Worm (Caenorhabditis elegans) whole organism, L4 larva: ENCODE data around the gene F28H6.8.
A peak's percentile ranks its signal among the peaks of the same experiment; 100 is the strongest.

Experiments
- D1046.2 ChIP-seq: fragments of 200-800 bp; sonication (Bioruptor generic); IDR thresholded peaks from 2 replicates; pipeline ENCODE4 v1.3.6; 2022; ENCODE audit warnings: missing genetic modification characterization, missing compliant biosample characterization
- F10B5.3 ChIP-seq: sonication (generic microtip); optimal IDR thresholded peaks from 2 replicates; lab custom pipeline; 2016; ENCODE audit warnings: mild to moderate bottlenecking, missing genetic modification characterization, missing compliant biosample characterization
- F37D6.2 ChIP-seq: sonication (generic microtip); optimal IDR thresholded peaks from 2 replicates; lab custom pipeline; 2016; ENCODE audit warnings: mild to moderate bottlenecking, missing genetic modification characterization, missing compliant biosample characterization
- F49E8.2 ChIP-seq: sonication (generic microtip); optimal IDR thresholded peaks from 2 replicates; lab custom pipeline; 2016; ENCODE audit warnings: missing compliant biosample characterization, mild to moderate bottlenecking, missing genetic modification characterization, borderline replicate concordance
- R02D3.7 ChIP-seq: fragments of 150-350 bp; sonication (generic microtip); optimal IDR thresholded peaks from 3 replicates; lab custom pipeline; 2014; ENCODE audit warnings: missing biosample characterization, missing genetic modification characterization
- T20F7.1 ChIP-seq: fragments of 200-800 bp; sonication (Bioruptor generic); optimal IDR thresholded peaks from 2 replicates; lab custom pipeline; 2018; ENCODE audit warnings: mild to moderate bottlenecking, missing genetic modification characterization, missing compliant biosample characterization
- T26A8.4 ChIP-seq: fragments of 200-800 bp; sonication (Bioruptor generic); IDR thresholded peaks from 2 replicates; pipeline ENCODE4 v1.3.6; 2022; ENCODE audit warnings: missing genetic modification characterization, missing compliant biosample characterization
- Y48G9A.11 ChIP-seq: fragments of 200-800 bp; sonication (Bioruptor generic); IDR thresholded peaks from 2 replicates; pipeline ENCODE4 v1.3.6; 2022; ENCODE audit warnings: missing genetic modification reagents, missing genetic modification characterization, missing compliant biosample characterization
- Y75B8A.6 ChIP-seq: fragments of 200-800 bp; sonication (Bioruptor generic); IDR thresholded peaks from 2 replicates; pipeline ENCODE4 v1.3.6; 2022; ENCODE audit warnings: missing genetic modification reagents, missing genetic modification characterization, missing compliant biosample characterization
- aha-1 ChIP-seq: fragments of 150-350 bp; peaks from one replicate; lab custom pipeline; 2014; ENCODE audit warnings: missing biosample characterization, missing genetic modification characterization
- ama-1 ChIP-seq: fragments of 150-350 bp; optimal IDR thresholded peaks from 2 replicates; lab custom pipeline; 2014; ENCODE audit warnings: inconsistent platforms, mixed read lengths
- attf-4 ChIP-seq: sonication (generic microtip); optimal IDR thresholded peaks from 3 replicates; lab custom pipeline; 2017; ENCODE audit warnings: missing biosample characterization, missing genetic modification characterization
- ceh-20 ChIP-seq: fragments of 200-800 bp; sonication (Bioruptor generic); IDR thresholded peaks from 2 replicates; pipeline ENCODE4 v1.3.6; 2022; ENCODE audit warnings: missing genetic modification reagents, missing genetic modification characterization, missing compliant biosample characterization
- ceh-62 ChIP-seq: sonication (generic microtip); optimal IDR thresholded peaks from 2 replicates; lab custom pipeline; 2017; ENCODE audit warnings: missing biosample characterization, missing genetic modification characterization
- ces-1 ChIP-seq: fragments of 150-350 bp; sonication (generic microtip); optimal IDR thresholded peaks from 4 replicates; lab custom pipeline; 2014; ENCODE audit warnings: missing biosample characterization, missing genetic modification reagents, missing genetic modification characterization
- ctbp-1 ChIP-seq: fragments of 200-800 bp; sonication (Bioruptor generic); IDR thresholded peaks from 2 replicates; pipeline ENCODE4 v1.3.6; 2022; ENCODE audit warnings: missing genetic modification reagents, missing genetic modification characterization, missing compliant biosample characterization
- daf-19 ChIP-seq: fragments of 200-800 bp; sonication (Bioruptor generic); conservative IDR thresholded peaks from 2 replicates; pipeline ENCODE4 v1.3.6; 2022; ENCODE audit warnings: missing genetic modification characterization, missing compliant biosample characterization
- dmd-6 ChIP-seq: fragments of 200-800 bp; sonication (Bioruptor generic); IDR thresholded peaks from 2 replicates; pipeline ENCODE4 v1.3.6; 2022; ENCODE audit warnings: missing genetic modification reagents, missing genetic modification characterization, missing compliant biosample characterization
- dpl-1 ChIP-seq: fragments of 150-350 bp; optimal IDR thresholded peaks from 2 replicates; lab custom pipeline; 2014; ENCODE audit warnings: missing biosample characterization, missing genetic modification reagents, missing genetic modification characterization
- egl-27 ChIP-seq: sonication (generic microtip); optimal IDR thresholded peaks from 3 replicates; lab custom pipeline; 2017; ENCODE audit warnings: missing biosample characterization, missing genetic modification reagents, missing genetic modification characterization
- egl-43 ChIP-seq: fragments of 200-800 bp; sonication (Bioruptor generic); IDR thresholded peaks from 2 replicates; pipeline ENCODE4 v1.3.6; 2022; ENCODE audit warnings: missing genetic modification reagents, missing genetic modification characterization, missing compliant biosample characterization
- fkh-10 ChIP-seq: fragments of 150-350 bp; optimal IDR thresholded peaks from 2 replicates; lab custom pipeline; 2014; ENCODE audit warnings: missing biosample characterization, missing genetic modification reagents, missing genetic modification characterization
- hif-1 ChIP-seq, 2 experiments: sonication (generic microtip); optimal IDR thresholded peaks; 2 replicates each; lab custom pipeline; 2016 to 2017; ENCODE audit warnings: missing compliant biosample characterization in 2 of 2, missing genetic modification characterization in 2 of 2, missing genetic modification reagents in 2 of 2, missing genotype in 2 of 2, mild to moderate bottlenecking in 1 of 2
- hlh-30 ChIP-seq: sonication (generic microtip); optimal IDR thresholded peaks from 2 replicates; lab custom pipeline; 2017; ENCODE audit warnings: antibody characterized with exemption, mild to moderate bottlenecking, missing genetic modification characterization, missing compliant biosample characterization; ENCODE audit not compliant: insufficient read depth
- jun-1 ChIP-seq: fragments of 150-350 bp; optimal IDR thresholded peaks from 2 replicates; lab custom pipeline; 2014; ENCODE audit warnings: missing biosample characterization, missing genetic modification reagents, missing genetic modification characterization
- lim-7 ChIP-seq: fragments of 200-800 bp; sonication (Bioruptor generic); IDR thresholded peaks from 2 replicates; pipeline ENCODE4 v1.3.6; 2022; ENCODE audit warnings: missing genetic modification characterization, missing compliant biosample characterization
- lin-13 ChIP-seq: fragments of 150-350 bp; optimal IDR thresholded peaks from 2 replicates; lab custom pipeline; 2014; ENCODE audit warnings: missing biosample characterization, missing genetic modification reagents, missing genetic modification characterization
- lin-15B ChIP-seq: fragments of 150-350 bp; sonication (generic microtip); optimal IDR thresholded peaks from 3 replicates; lab custom pipeline; 2014; ENCODE audit warnings: missing biosample characterization, missing genetic modification characterization
- lin-29 ChIP-seq: fragments of 200-800 bp; sonication (Bioruptor generic); IDR thresholded peaks from 2 replicates; pipeline ENCODE4 v1.3.6; 2022; ENCODE audit warnings: missing genetic modification reagents, missing genetic modification characterization, missing compliant biosample characterization
- lin-38 ChIP-seq: fragments of 200-800 bp; sonication (Bioruptor generic); IDR thresholded peaks from 2 replicates; pipeline ENCODE4 v1.3.6; 2022; ENCODE audit warnings: missing genetic modification reagents, missing genetic modification characterization, missing compliant biosample characterization
- lir-3 ChIP-seq: sonication (generic microtip); optimal IDR thresholded peaks from 2 replicates; lab custom pipeline; 2016; ENCODE audit warnings: mild to moderate bottlenecking, missing genetic modification characterization, missing compliant biosample characterization
- lsy-2 ChIP-seq, 2 experiments: fragments of 150-350 bp in 1 of 2; sonication (generic microtip) in 1 of 2; optimal IDR thresholded peaks; 2 replicates each; lab custom pipeline; 2014 to 2017; ENCODE audit warnings: missing biosample characterization in 2 of 2, missing genetic modification characterization in 2 of 2
- mep-1 ChIP-seq: fragments of 150-350 bp; sonication (generic microtip); optimal IDR thresholded peaks from 3 replicates; lab custom pipeline; 2014; ENCODE audit warnings: missing biosample characterization, missing genetic modification characterization
- mes-2 ChIP-seq: sonication (generic microtip); optimal IDR thresholded peaks from 2 replicates; lab custom pipeline; 2016; ENCODE audit warnings: missing genotype, mild to moderate bottlenecking, missing genetic modification characterization, missing compliant biosample characterization; ENCODE audit not compliant: poor library complexity, severe bottlenecking
- nhr-10 ChIP-seq: fragments of 150-350 bp; optimal IDR thresholded peaks from 2 replicates; lab custom pipeline; 2014; ENCODE audit warnings: missing biosample characterization, missing genetic modification characterization
- nhr-11 ChIP-seq: fragments of 150-350 bp; optimal IDR thresholded peaks from 2 replicates; lab custom pipeline; 2014; ENCODE audit warnings: missing biosample characterization, missing genetic modification characterization
- nhr-25 ChIP-seq: sonication (generic microtip); optimal IDR thresholded peaks from 2 replicates; lab custom pipeline; 2017; ENCODE audit warnings: missing genetic modification characterization, mild to moderate bottlenecking, missing compliant biosample characterization, antibody characterized with exemption, moderate library complexity, borderline replicate concordance; ENCODE audit not compliant: insufficient read depth
- nhr-76 ChIP-seq: fragments of 150-350 bp; optimal IDR thresholded peaks from 2 replicates; lab custom pipeline; 2014; ENCODE audit warnings: missing biosample characterization, missing genetic modification characterization
- php-3 ChIP-seq: fragments of 200-800 bp; sonication (Bioruptor generic); IDR thresholded peaks from 2 replicates; pipeline ENCODE4 v1.3.6; 2022; ENCODE audit warnings: missing genetic modification reagents, missing genetic modification characterization, missing compliant biosample characterization
- set-16 ChIP-seq: fragments of 200-800 bp; sonication (Bioruptor generic); IDR thresholded peaks from 2 replicates; pipeline ENCODE4 v1.3.6; 2022; ENCODE audit warnings: missing genetic modification reagents, missing genetic modification characterization, missing compliant biosample characterization
- snpc-1.2 ChIP-seq: fragments of 200-800 bp; sonication (Bioruptor generic); IDR thresholded peaks from 2 replicates; pipeline ENCODE4 v1.3.6; 2022; ENCODE audit warnings: missing genetic modification reagents, missing genetic modification characterization, missing compliant biosample characterization
- spr-1 ChIP-seq: sonication (generic microtip); optimal IDR thresholded peaks from 2 replicates; lab custom pipeline; 2016; ENCODE audit warnings: mild to moderate bottlenecking, missing genetic modification characterization, missing compliant biosample characterization
- spr-3 ChIP-seq: fragments of 200-800 bp; sonication (Bioruptor generic); optimal IDR thresholded peaks from 2 replicates; lab custom pipeline; 2018; ENCODE audit warnings: mild to moderate bottlenecking, missing genetic modification characterization, missing compliant biosample characterization
- tra-1 ChIP-seq: fragments of 200-800 bp; sonication (Bioruptor generic); IDR thresholded peaks from 2 replicates; pipeline ENCODE4 v1.3.6; 2022; ENCODE audit warnings: missing genetic modification reagents, missing genetic modification characterization, missing compliant biosample characterization
- unc-130 ChIP-seq: sonication (generic microtip); optimal IDR thresholded peaks from 2 replicates; lab custom pipeline; 2016; ENCODE audit warnings: missing genetic modification reagents, missing genetic modification characterization, missing compliant biosample characterization
- unc-39 ChIP-seq: sonication (generic microtip); optimal IDR thresholded peaks from 2 replicates; lab custom pipeline; 2017; ENCODE audit warnings: missing biosample characterization, missing genetic modification characterization
- unc-62 ChIP-seq, 3 experiments: fragments of 150-350 bp in 1 of 3; sonication (generic microtip); optimal IDR thresholded peaks in 2 of 3; peaks in 1 of 3; 1 replicate in 1 of 3; 2 replicates in 2 of 3; lab custom pipeline; 2014 to 2017; ENCODE audit warnings: missing biosample characterization in 3 of 3, missing genetic modification characterization in 3 of 3, missing genetic modification reagents in 3 of 3, missing genotype in 1 of 3
- vab-7 ChIP-seq: fragments of 200-800 bp; sonication (Bioruptor generic); IDR thresholded peaks from 2 replicates; pipeline ENCODE4 v1.3.6; 2022; ENCODE audit warnings: missing genetic modification reagents, missing genetic modification characterization, missing compliant biosample characterization
- zip-2 ChIP-seq: fragments of 150-350 bp; optimal IDR thresholded peaks from 2 replicates; lab custom pipeline; 2014; ENCODE audit warnings: missing biosample characterization, missing genetic modification characterization
- ztf-11 ChIP-seq: fragments of 150-350 bp; optimal IDR thresholded peaks from 2 replicates; lab custom pipeline; 2014; ENCODE audit warnings: missing biosample characterization, missing genetic modification characterization
- ztf-7 ChIP-seq: fragments of 150-350 bp; optimal IDR thresholded peaks from 2 replicates; lab custom pipeline; 2014; ENCODE audit warnings: missing biosample characterization, missing genetic modification characterization

F28H6.8 gene

ce11 chrX:14169569-14170031 is 35.5 kb upstream of the F28H6.8 start, which contains the start of gene sym-4 (continued):
- TF ChIP-seq nhr-10 (tag; lab: Kevin White, UChicago): peak; percentile 89
- 0 out of 2 replicates have a peak, but pooled peaks have one; percentile 43 for TF ChIP-seq lim-7 (GFP tag; lab: Robert Waterston, UW)
- TF ChIP-seq hif-1 (tag; optimal IDR thresholded peaks at IDR 0.05; lab: Kevin White, UChicago): peak in 1 of 2 experiments; percentile 74
- TF ChIP-seq ces-1 (GFP tag; lab: Kevin White, UChicago): no peak
- TF ChIP-seq T26A8.4 (GFP tag; lab: Robert Waterston, UW): peak; percentile 88
- peak; percentile 97 for TF ChIP-seq lin-38 (GFP tag; lab: Robert Waterston, UW)
- no peak for TF ChIP-seq lir-3 (tag; lab: Kevin White, UChicago)
- no peak for TF ChIP-seq snpc-1.2 (GFP tag; lab: Robert Waterston, UW)
- TF ChIP-seq egl-27 (tag; lab: Kevin White, UChicago): no peak
- TF ChIP-seq D1046.2 (GFP tag; lab: Robert Waterston, UW): no peak
- TF ChIP-seq daf-19 (GFP tag; lab: Robert Waterston, UW): 0 out of 2 replicates have a peak, but pooled peaks have one; percentile 47
- TF ChIP-seq F37D6.2 (tag; lab: Kevin White, UChicago): peak; percentile 41
- no peak for TF ChIP-seq unc-130 (GFP tag; lab: Kevin White, UChicago)
- peak; percentile 49; the same call in 1 of the 2 replicates for TF ChIP-seq php-3 (GFP tag; lab: Robert Waterston, UW)
- peak; percentile 35 for TF ChIP-seq fkh-10 (GFP tag; lab: Kevin White, UChicago)
- TF ChIP-seq ceh-20 (GFP tag; lab: Robert Waterston, UW): peak; percentile 90
- TF ChIP-seq tra-1: peak; percentile 80
- peak; percentile 95 for TF ChIP-seq lin-13 (GFP tag; lab: Kevin White, UChicago)
- TF ChIP-seq spr-3: peak; percentile 33
- no peak for TF ChIP-seq ceh-62
- TF ChIP-seq zip-2 (tag; lab: Kevin White, UChicago): no peak
- TF ChIP-seq T20F7.1 (GFP tag; lab: Kevin White, UChicago): peak; percentile 86
- TF ChIP-seq jun-1: peak; percentile 87
- no peak for TF ChIP-seq R02D3.7 (tag; lab: Kevin White, UChicago)
- no peak for TF ChIP-seq unc-62 (GFP tag; optimal IDR thresholded peaks at IDR 0.05 in 1 of 2; lab: Kevin White, UChicago)
- no peak for TF ChIP-seq unc-62 (tag; optimal IDR thresholded peaks at IDR 0.05; lab: Kevin White, UChicago)
- peak; percentile 72 for TF ChIP-seq nhr-76 (tag; lab: Kevin White, UChicago)
- TF ChIP-seq aha-1 (tag; lab: Kevin White, UChicago): peak; percentile 93
- TF ChIP-seq F49E8.2: no peak
- TF ChIP-seq lsy-2 (tag; optimal IDR thresholded peaks at IDR 0.05; lab: Kevin White, UChicago): peak; percentile 76 to 91
- TF ChIP-seq mes-2 (tag; lab: Kevin White, UChicago): peak; percentile 82
- TF ChIP-seq Y75B8A.6: no peak
- peak; percentile 77 for TF ChIP-seq dpl-1 (GFP tag; lab: Kevin White, UChicago)
- peak; percentile 94 for TF ChIP-seq hlh-30 (tag; lab: Kevin White, UChicago)
- peak; percentile 96 for TF ChIP-seq nhr-11 (tag; lab: Kevin White, UChicago)
- TF ChIP-seq nhr-25 (tag; lab: Kevin White, UChicago): peak; percentile 90
- peak; percentile 27 for TF ChIP-seq ztf-7 (tag; lab: Kevin White, UChicago)
- TF ChIP-seq vab-7 (GFP tag; lab: Robert Waterston, UW): peak; percentile 40; the same call in 1 of the 2 replicates
- TF ChIP-seq attf-4: peak; percentile 50
- peak; percentile 41; the same call in 1 of the 2 replicates for TF ChIP-seq set-16 (GFP tag; lab: Robert Waterston, UW)
- TF ChIP-seq lin-15B (tag; lab: Kevin White, UChicago): no peak
- peak; percentile 98 for TF ChIP-seq mep-1 (tag; lab: Kevin White, UChicago)
- TF ChIP-seq Y48G9A.11: no peak
- TF ChIP-seq ctbp-1: peak; percentile 83
- no peak for TF ChIP-seq unc-39 (tag; lab: Kevin White, UChicago)
- no peak for TF ChIP-seq ztf-11
- no peak for TF ChIP-seq lin-29 (GFP tag; lab: Robert Waterston, UW)
- no peak for TF ChIP-seq F10B5.3 (tag; lab: Kevin White, UChicago)
- TF ChIP-seq egl-43: peak; percentile 71
- peak; percentile 82 for TF ChIP-seq spr-1 (tag; lab: Kevin White, UChicago)
- peak; percentile 96 for TF ChIP-seq dmd-6
- TF ChIP-seq ama-1 (lab: Kevin White, UChicago): peak; percentile 24
